Worm (Caenorhabditis elegans) whole organism, young adult: ENCODE results near the gene dpf-1.
"Not testable (repeated sequence)": the region's sequence is repeated elsewhere in the genome, so short reads cannot be mapped to it uniquely, and the experiment has no call there.

Experiments used
- ZK185.1 ChIP-seq: sonication (generic microtip); optimal IDR thresholded peaks from 2 replicates; lab custom pipeline; 2016; ENCODE audit warnings: mild to moderate bottlenecking, missing genetic modification characterization, missing compliant biosample characterization; ENCODE audit not compliant: poor library complexity, severe bottlenecking
- ama-1 ChIP-seq, 3 experiments: fragments of 150-350 bp in 1 of 3; sonication (generic microtip) in 2 of 3; optimal IDR thresholded peaks; 2 replicates each; lab custom pipeline; 2014 to 2018; ENCODE audit warnings: missing biosample characterization in 2 of 3, missing genetic modification characterization in 2 of 3, missing genetic modification reagents in 2 of 3
- dpl-1 ChIP-seq: fragments of 150-350 bp; optimal IDR thresholded peaks from 2 replicates; lab custom pipeline; 2014; ENCODE audit warnings: missing biosample characterization, missing genetic modification reagents, missing genetic modification characterization
- efl-1 ChIP-seq: fragments of 150-350 bp; optimal IDR thresholded peaks from 2 replicates; lab custom pipeline; 2014; ENCODE audit warnings: missing biosample characterization, missing genetic modification reagents, missing genetic modification characterization
- lag-1 ChIP-seq: fragments of 200-800 bp; sonication (Bioruptor generic); IDR thresholded peaks from 2 replicates; pipeline ENCODE4 v1.3.6; 2022; ENCODE audit warnings: missing genetic modification reagents, missing genetic modification characterization, missing compliant biosample characterization
- nhr-120 ChIP-seq: fragments of 200-800 bp; sonication (Bioruptor generic); IDR thresholded peaks from 2 replicates; pipeline ENCODE4 v1.3.6; 2022; ENCODE audit warnings: missing genetic modification characterization, missing compliant biosample characterization
- sdz-38 ChIP-seq: sonication (generic microtip); optimal IDR thresholded peaks from 2 replicates; lab custom pipeline; 2016; ENCODE audit warnings: missing genotype, missing genetic modification characterization, missing compliant biosample characterization
- sea-2 ChIP-seq: fragments of 200-800 bp; sonication (Bioruptor generic); IDR thresholded peaks from 2 replicates; pipeline ENCODE4 v1.3.6; 2022; ENCODE audit warnings: missing genetic modification characterization, missing compliant biosample characterization
- ztf-26 ChIP-seq: sonication (generic microtip); optimal IDR thresholded peaks from 2 replicates; lab custom pipeline; 2017; ENCODE audit warnings: missing genetic modification characterization, missing compliant biosample characterization
- ztf-6 ChIP-seq: fragments of 200-800 bp; sonication (Bioruptor generic); IDR thresholded peaks from 2 replicates; pipeline ENCODE4 v1.3.6; 2022; ENCODE audit warnings: missing genetic modification reagents, missing genetic modification characterization, missing compliant biosample characterization

DNA sequence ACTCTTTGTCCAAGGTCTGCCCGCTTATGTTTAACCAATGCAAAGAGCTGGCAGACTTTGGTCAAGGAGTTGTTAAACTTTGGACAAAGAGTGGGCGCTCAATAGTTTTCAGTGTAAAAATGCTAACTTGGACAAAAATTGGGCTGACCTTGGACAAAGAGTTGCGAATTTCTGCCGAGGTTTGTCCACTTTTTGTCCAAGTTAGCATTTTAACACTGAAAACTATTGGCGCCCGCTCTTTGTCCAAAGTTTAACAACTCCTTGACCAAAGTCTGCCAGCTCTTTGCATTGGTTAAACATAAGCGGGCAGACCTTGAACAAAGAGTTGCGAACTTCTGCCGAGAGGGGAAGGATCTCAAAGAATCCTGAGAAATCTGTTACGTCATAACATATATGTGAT, 37.5 kb upstream of the dpf-1 start:
- not testable (repeated sequence) for TF ChIP-seq efl-1 (GFP tag; lab: Kevin White, UChicago); sea-2 (GFP tag; lab: Robert Waterston, UW); ztf-6 (GFP tag; lab: Robert Waterston, UW); sdz-38 (tag; lab: Kevin White, UChicago); dpl-1; ztf-26; ZK185.1 (tag; lab: Kevin White, UChicago); ama-1 (optimal IDR thresholded peaks at IDR 0.05; lab: Kevin White, UChicago); ama-1 (GFP tag; optimal IDR thresholded peaks at IDR 0.05; lab: Kevin White, UChicago); lag-1 (GFP tag; lab: Robert Waterston, UW)
- peak; percentile 88; the same call in 1 of the 2 replicates for TF ChIP-seq nhr-120 (GFP tag; lab: Robert Waterston, UW)
